Fruit fly (Drosophila melanogaster) whole organism, embryonic: ENCODE data around the gene Kdm2.

Experiments
- ATbp ChIP-seq: fragments of 200-800 bp; sonication (Bioruptor generic); optimal IDR thresholded peaks from 2 replicates; lab custom pipeline; 2017; ENCODE audit warnings: missing biosample characterization, mild to moderate bottlenecking, missing genetic modification characterization, missing genetic modification reagents
- Asciz ChIP-seq: fragments of 200-800 bp; sonication (Bioruptor generic); optimal IDR thresholded peaks from 2 replicates; lab custom pipeline; 2017; ENCODE audit warnings: missing biosample characterization, mild to moderate bottlenecking, missing genetic modification characterization, missing genetic modification reagents
- CG10267 ChIP-seq: fragments of 200-800 bp; sonication (Bioruptor generic); optimal IDR thresholded peaks from 2 replicates; lab custom pipeline; 2018; ENCODE audit warnings: missing biosample characterization, mild to moderate bottlenecking, missing genetic modification characterization, moderate library complexity
- CG10366 ChIP-seq: fragments of 200-800 bp; sonication (Bioruptor generic); IDR thresholded peaks from 2 replicates; pipeline ENCODE4 v1.3.6; 2022; ENCODE audit warnings: missing biosample characterization, missing genetic modification characterization
- CG11085 ChIP-seq: fragments of 200-800 bp; sonication (Bioruptor generic); IDR thresholded peaks from 2 replicates; pipeline ENCODE4 v1.3.6; 2022; ENCODE audit warnings: missing biosample characterization, missing genetic modification characterization
- CG11504 ChIP-seq: fragments of 200-800 bp; sonication (Bioruptor generic); optimal IDR thresholded peaks from 3 replicates; lab custom pipeline; 2019; ENCODE audit warnings: missing biosample characterization, mild to moderate bottlenecking, missing genetic modification characterization, moderate library complexity
- CG12104 ChIP-seq: fragments of 200-800 bp; sonication (Bioruptor generic); optimal IDR thresholded peaks from 3 replicates; lab custom pipeline; 2016; ENCODE audit warnings: missing biosample characterization, missing genetic modification characterization
- CG1233 ChIP-seq: fragments of 200-800 bp; sonication (Bioruptor generic); optimal IDR thresholded peaks from 4 replicates; lab custom pipeline; 2018; ENCODE audit warnings: missing biosample characterization, mild to moderate bottlenecking, missing genetic modification characterization
- CG13123 ChIP-seq: fragments of 200-800 bp; sonication (Bioruptor generic); optimal IDR thresholded peaks from 2 replicates; lab custom pipeline; 2016; ENCODE audit warnings: missing biosample characterization, missing genetic modification characterization
- CG13775 ChIP-seq: fragments of 200-800 bp; sonication (Bioruptor generic); optimal IDR thresholded peaks from 3 replicates; lab custom pipeline; 2017; ENCODE audit warnings: missing biosample characterization, mild to moderate bottlenecking, missing genetic modification characterization
- CG15514 ChIP-seq: fragments of 200-800 bp; sonication (Bioruptor generic); optimal IDR thresholded peaks from 3 replicates; lab custom pipeline; 2017; ENCODE audit warnings: missing biosample characterization, missing genetic modification characterization, mild to moderate bottlenecking, moderate library complexity, missing genetic modification reagents
- CG1792 ChIP-seq: fragments of 200-800 bp; sonication (Bioruptor generic); optimal IDR thresholded peaks from 2 replicates; lab custom pipeline; 2016; ENCODE audit warnings: missing biosample characterization, missing genetic modification characterization
- CG18011 ChIP-seq: fragments of 200-800 bp; sonication (Bioruptor generic); optimal IDR thresholded peaks from 2 replicates; lab custom pipeline; 2017; ENCODE audit warnings: missing biosample characterization, missing genetic modification characterization, mild to moderate bottlenecking, moderate library complexity, missing genotype
- CG18764 ChIP-seq: fragments of 200-800 bp; sonication (Bioruptor generic); optimal IDR thresholded peaks from 3 replicates; lab custom pipeline; 2016; ENCODE audit warnings: missing biosample characterization, missing genetic modification characterization
- CG3407 ChIP-seq: fragments of 200-800 bp; sonication (Bioruptor generic); optimal IDR thresholded peaks from 2 replicates; lab custom pipeline; 2018; ENCODE audit warnings: missing biosample characterization, mild to moderate bottlenecking, missing genetic modification characterization
- CG3838 ChIP-seq: fragments of 200-800 bp; sonication (Bioruptor generic); optimal IDR thresholded peaks from 3 replicates; lab custom pipeline; 2016; ENCODE audit warnings: missing biosample characterization, missing genetic modification characterization
- D19A ChIP-seq: fragments of 200-800 bp; optimal IDR thresholded peaks from 3 replicates; lab custom pipeline; 2019; ENCODE audit warnings: missing biosample characterization, mild to moderate bottlenecking, missing genetic modification characterization, moderate library complexity
- Dad ChIP-seq: fragments of 200-800 bp; sonication (Bioruptor generic); optimal IDR thresholded peaks from 3 replicates; lab custom pipeline; 2016; ENCODE audit warnings: missing biosample characterization, missing genetic modification characterization
- Dbx ChIP-seq: fragments of 200-800 bp; sonication (Bioruptor generic); IDR thresholded peaks from 3 replicates; pipeline ENCODE4 v1.3.6; 2022; ENCODE audit warnings: missing biosample characterization, missing genetic modification characterization
- Dll ChIP-seq: fragments of 200-800 bp; sonication (Bioruptor generic); IDR thresholded peaks from 4 replicates; pipeline ENCODE4 v1.3.6; 2022; ENCODE audit warnings: missing biosample characterization, missing genetic modification characterization; ENCODE audit not compliant: partially characterized antibody
- Drgx ChIP-seq: fragments of 200-800 bp; sonication (Bioruptor generic); IDR thresholded peaks from 2 replicates; pipeline ENCODE4 v1.3.6; 2022; ENCODE audit warnings: missing biosample characterization, missing genetic modification characterization
- ERR ChIP-seq: fragments of 200-800 bp; sonication (Bioruptor generic); optimal IDR thresholded peaks from 2 replicates; lab custom pipeline; 2016; ENCODE audit warnings: missing biosample characterization, missing genetic modification characterization
- Elba2 ChIP-seq: fragments of 200-800 bp; sonication (Bioruptor generic); optimal IDR thresholded peaks from 3 replicates; lab custom pipeline; 2016; ENCODE audit warnings: missing biosample characterization, missing genetic modification characterization
- Fer3 ChIP-seq: fragments of 200-800 bp; sonication (Bioruptor generic); optimal IDR thresholded peaks from 2 replicates; lab custom pipeline; 2018; ENCODE audit warnings: missing biosample characterization, mild to moderate bottlenecking, missing genetic modification characterization, moderate library complexity
- Gug ChIP-seq: fragments of 200-800 bp; sonication (Bioruptor generic); IDR thresholded peaks from 4 replicates; pipeline ENCODE4 v1.3.6; 2022; ENCODE audit warnings: missing biosample characterization, missing genetic modification characterization
- Hey ChIP-seq: fragments of 200-800 bp; sonication (Bioruptor generic); optimal IDR thresholded peaks from 3 replicates; lab custom pipeline; 2018; ENCODE audit warnings: missing biosample characterization, mild to moderate bottlenecking, missing genetic modification characterization
- Hr3 ChIP-seq: fragments of 200-800 bp; sonication (Bioruptor generic); optimal IDR thresholded peaks from 3 replicates; lab custom pipeline; 2016; ENCODE audit warnings: missing biosample characterization, missing genetic modification characterization
- Oli ChIP-seq: fragments of 200-800 bp; sonication (Bioruptor generic); optimal IDR thresholded peaks from 2 replicates; lab custom pipeline; 2018; ENCODE audit warnings: missing biosample characterization, mild to moderate bottlenecking, missing genetic modification characterization, moderate library complexity
- Side ChIP-seq: fragments of 200-800 bp; sonication (Bioruptor generic); optimal IDR thresholded peaks from 2 replicates; lab custom pipeline; 2016; ENCODE audit warnings: missing biosample characterization, missing genetic modification characterization
- Sin3A ChIP-seq: fragments of >200 bp; optimal IDR thresholded peaks from 2 replicates; lab custom pipeline; 2018
- Sox100B ChIP-seq: fragments of 200-800 bp; sonication (Bioruptor generic); optimal IDR thresholded peaks from 3 replicates; lab custom pipeline; 2018; ENCODE audit warnings: missing biosample characterization, mild to moderate bottlenecking, missing genetic modification characterization
- amos ChIP-seq: fragments of 200-800 bp; sonication (Bioruptor generic); IDR thresholded peaks from 2 replicates; pipeline ENCODE4 v1.3.6; 2022; ENCODE audit warnings: missing biosample characterization, missing genetic modification characterization; ENCODE audit not compliant: partially characterized antibody
- aop ChIP-seq: fragments of 200-800 bp; sonication (Bioruptor generic); IDR thresholded peaks from 2 replicates; pipeline ENCODE4 v1.3.6; 2022; ENCODE audit warnings: missing biosample characterization, missing genetic modification characterization
- bsh ChIP-seq, 2 experiments: fragments of 200-800 bp; sonication (Bioruptor generic); optimal IDR thresholded peaks; 2 replicates each; lab custom pipeline; 2017 to 2018; ENCODE audit warnings: mild to moderate bottlenecking in 2 of 2, missing biosample characterization in 2 of 2, missing genetic modification characterization in 2 of 2, moderate library complexity in 1 of 2
- danr ChIP-seq: fragments of 200-800 bp; sonication (Bioruptor generic); IDR thresholded peaks from 2 replicates; pipeline ENCODE4 v1.3.6; 2022; ENCODE audit warnings: missing biosample characterization, missing genetic modification characterization
- fd3F ChIP-seq: fragments of 200-800 bp; sonication (Bioruptor generic); optimal IDR thresholded peaks from 2 replicates; lab custom pipeline; 2018; ENCODE audit warnings: missing biosample characterization, mild to moderate bottlenecking, missing genetic modification characterization, moderate library complexity
- grau ChIP-seq: fragments of 200-800 bp; optimal IDR thresholded peaks from 3 replicates; lab custom pipeline; 2019; ENCODE audit warnings: missing biosample characterization, mild to moderate bottlenecking, missing genetic modification characterization, moderate library complexity
- h ChIP-seq: fragments of >200 bp; optimal IDR thresholded peaks from 2 replicates; lab custom pipeline; 2017
- ham ChIP-seq: fragments of 200-800 bp; sonication (Bioruptor generic); IDR thresholded peaks from 2 replicates; pipeline ENCODE4 v1.3.6; 2022; ENCODE audit warnings: missing biosample characterization, missing genetic modification characterization
- hth ChIP-seq: fragments of >200 bp; optimal IDR thresholded peaks from 2 replicates; lab custom pipeline; 2017; ENCODE audit warnings: inconsistent platforms
- klu ChIP-seq: fragments of 200-800 bp; sonication (Bioruptor generic); IDR thresholded peaks from 2 replicates; pipeline ENCODE4 v1.3.6; 2022; ENCODE audit warnings: missing biosample characterization, missing genetic modification characterization
- kni ChIP-seq: fragments of 200-800 bp; sonication (Bioruptor generic); optimal IDR thresholded peaks from 3 replicates; lab custom pipeline; 2017; ENCODE audit warnings: mild to moderate bottlenecking, missing biosample characterization, missing genetic modification reagents, missing genetic modification characterization
- nmo ChIP-seq: fragments of 200-800 bp; sonication (Bioruptor generic); optimal IDR thresholded peaks from 2 replicates; lab custom pipeline; 2018; ENCODE audit warnings: missing biosample characterization, mild to moderate bottlenecking, missing genetic modification characterization, moderate library complexity
- prd ChIP-seq, 3 experiments: fragments of >200 bp in 2 of 3; fragments of 200-800 bp in 1 of 3; sonication (Bioruptor generic) in 1 of 3; optimal IDR thresholded peaks in 2 of 3; IDR thresholded peaks in 1 of 3; 2 replicates in 2 of 3; 3 replicates in 1 of 3; pipeline versions ENCODE4 v1.3.6 to Lab custom; 2017 to 2022; ENCODE audit warnings: missing biosample characterization in 1 of 3, missing genetic modification characterization in 1 of 3
- schlank ChIP-seq: fragments of 200-800 bp; sonication (Bioruptor generic); optimal IDR thresholded peaks from 2 replicates; lab custom pipeline; 2018; ENCODE audit warnings: missing biosample characterization, mild to moderate bottlenecking, missing genetic modification characterization
- sima ChIP-seq: fragments of 200-800 bp; sonication (Bioruptor generic); optimal IDR thresholded peaks from 2 replicates; lab custom pipeline; 2016; ENCODE audit warnings: missing biosample characterization, missing genetic modification characterization
- slbo ChIP-seq: fragments of 200-800 bp; sonication (Bioruptor generic); IDR thresholded peaks from 2 replicates; pipeline ENCODE4 v1.3.6; 2022; ENCODE audit warnings: missing biosample characterization, missing genetic modification characterization
- tin ChIP-seq: fragments of 200-800 bp; sonication (Bioruptor generic); optimal IDR thresholded peaks from 3 replicates; lab custom pipeline; 2016; ENCODE audit warnings: missing biosample characterization, missing genetic modification characterization
- tio ChIP-seq: fragments of 200-800 bp; sonication (Bioruptor generic); optimal IDR thresholded peaks from 2 replicates; lab custom pipeline; 2017; ENCODE audit warnings: missing biosample characterization, missing genetic modification characterization, inconsistent platforms
- tll ChIP-seq, 2 experiments: fragments of 200-800 bp in 1 of 2; fragments of >200 bp in 1 of 2; sonication (Bioruptor generic) in 1 of 2; optimal IDR thresholded peaks; 2 replicates each; lab custom pipeline; 2017 to 2019; ENCODE audit warnings: missing biosample characterization in 2 of 2, missing genetic modification characterization in 2 of 2, mild to moderate bottlenecking in 1 of 2, moderate library complexity in 1 of 2
- toy ChIP-seq: fragments of 200-800 bp; sonication (Bioruptor generic); IDR thresholded peaks from 2 replicates; pipeline ENCODE4 v1.3.6; 2022; ENCODE audit warnings: missing biosample characterization, missing genetic modification characterization

Kdm2 gene

dm6 chr3R:9053850-9054441, 1.7 kb downstream of the Kdm2 start (continued):
- TF ChIP-seq grau (tag; lab: Kevin White, UChicago) (peak; percentile 96), CG18011 (GFP tag; lab: Kevin White, UChicago) (no peak), Dbx (no peak), CG11085 (GFP tag; lab: Robert Waterston, UW) (no peak), Dad (GFP tag; lab: Kevin White, UChicago) (no peak), CG13123 (GFP tag; lab: Kevin White, UChicago) (no peak), Hey (tag; lab: Kevin White, UChicago) (no peak), D19A (tag; lab: Kevin White, UChicago) (no peak), CG1792 (peak; percentile 1), Drgx (GFP tag; lab: Robert Waterston, UW) (no peak), hth (lab: Kevin White, UChicago) (no peak), aop (no peak), h (no peak), tll (GFP tag; optimal IDR thresholded peaks at IDR 0.05; lab: Kevin White, UChicago) (no peak), CG3838 (GFP tag; lab: Kevin White, UChicago) (no peak), Elba2 (GFP tag; lab: Kevin White, UChicago) (no peak), slbo (GFP tag; lab: Robert Waterston, UW) (no peak), CG15514 (GFP tag; lab: Kevin White, UChicago) (no peak), sima (GFP tag; lab: Kevin White, UChicago) (no peak), prd (optimal IDR thresholded peaks at IDR 0.05; lab: Kevin White, UChicago) (no peak), prd (GFP tag; IDR thresholded peaks at IDR 0.05; lab: Robert Waterston, UW) (no peak), CG3407 (GFP tag; lab: Kevin White, UChicago) (no peak), tin (GFP tag; lab: Kevin White, UChicago) (peak; percentile 2), toy (GFP tag; lab: Robert Waterston, UW) (no peak), kni (GFP tag; lab: Kevin White, UChicago) (no peak), CG12104 (GFP tag; lab: Kevin White, UChicago) (no peak), amos (no peak), Hr3 (peak; percentile 45), Oli (tag; lab: Kevin White, UChicago) (peak; percentile 67), CG1233 (GFP tag; lab: Kevin White, UChicago) (peak; percentile 32), Sox100B (peak; percentile 69), Gug (GFP tag; lab: Robert Waterston, UW) (peak; percentile 59; the same call in 3 of the 4 replicates), klu (GFP tag; lab: Robert Waterston, UW) (no peak), CG10366 (GFP tag; lab: Robert Waterston, UW) (no peak), schlank (tag; lab: Kevin White, UChicago) (no peak), ATbp (GFP tag; lab: Kevin White, UChicago) (no peak), CG10267 (tag; lab: Kevin White, UChicago) (no peak), danr (no peak), Fer3 (tag; lab: Kevin White, UChicago) (no peak), ERR (GFP tag; lab: Kevin White, UChicago) (no peak), ham (no peak), tio (GFP tag; lab: Kevin White, UChicago) (peak; percentile 40), fd3F (GFP tag; lab: Kevin White, UChicago) (peak; percentile 26), CG13775 (GFP tag; lab: Kevin White, UChicago) (peak; percentile 53), bsh (GFP tag; optimal IDR thresholded peaks at IDR 0.05; lab: Kevin White, UChicago) (peak in 1 of 2 experiments; percentile 20), CG11504 (peak; percentile 73), Asciz (no peak), nmo (peak; percentile 68), CG18764 (GFP tag; lab: Kevin White, UChicago) (peak; percentile 3), Sin3A (lab: Kevin White, UChicago) (no peak), Side (GFP tag; lab: Kevin White, UChicago) (no peak), Dll (no peak)
